Fruit fly (Drosophila melanogaster) whole organism, prepupa: ENCODE data around the gene CG4318.

ENCODE experiments used
- Blimp-1 ChIP-seq: fragments of 200-800 bp; sonication (Bioruptor generic); optimal IDR thresholded peaks from 3 replicates; lab custom pipeline; 2017; ENCODE audit warnings: missing biosample characterization, missing genetic modification characterization, mild to moderate bottlenecking, moderate library complexity, missing genetic modification reagents
- CG10631 ChIP-seq: fragments of 200-800 bp; sonication (Bioruptor generic); optimal IDR thresholded peaks from 2 replicates; lab custom pipeline; 2016; ENCODE audit warnings: missing biosample characterization, missing genetic modification characterization
- CG10669 ChIP-seq: fragments of 200-800 bp; sonication (Bioruptor generic); optimal IDR thresholded peaks from 3 replicates; lab custom pipeline; 2018; ENCODE audit warnings: missing biosample characterization, mild to moderate bottlenecking, missing genetic modification characterization, moderate library complexity
- CG11294 ChIP-seq: fragments of 200-800 bp; sonication (Bioruptor generic); IDR thresholded peaks from 2 replicates; pipeline ENCODE4 v1.3.6; 2022; ENCODE audit warnings: missing biosample characterization, missing genetic modification characterization
- CG11762 ChIP-seq: fragments of 200-800 bp; sonication (Bioruptor generic); optimal IDR thresholded peaks from 3 replicates; lab custom pipeline; 2016; ENCODE audit warnings: missing biosample characterization, missing genetic modification characterization; ENCODE audit not compliant: insufficient read depth
- CG11902 ChIP-seq: fragments of 200-800 bp; sonication (Bioruptor generic); optimal IDR thresholded peaks from 3 replicates; lab custom pipeline; 2016; ENCODE audit warnings: missing biosample characterization, missing genetic modification characterization
- CG15336 ChIP-seq: fragments of 200-800 bp; sonication (Bioruptor generic); IDR thresholded peaks from 2 replicates; pipeline ENCODE4 v1.3.6; 2022; ENCODE audit warnings: missing biosample characterization, missing genetic modification characterization
- CG3032 ChIP-seq: fragments of 200-800 bp; optimal IDR thresholded peaks from 2 replicates; lab custom pipeline; 2019; ENCODE audit warnings: missing biosample characterization, mild to moderate bottlenecking, missing genetic modification characterization, moderate library complexity
- CG31627 ChIP-seq: fragments of 200-800 bp; sonication (Bioruptor generic); optimal IDR thresholded peaks from 3 replicates; lab custom pipeline; 2016; ENCODE audit warnings: missing biosample characterization, missing genetic modification characterization
- CG34406 ChIP-seq: fragments of 200-800 bp; sonication (Bioruptor generic); optimal IDR thresholded peaks from 3 replicates; lab custom pipeline; 2016; ENCODE audit warnings: missing biosample characterization, missing genetic modification characterization
- CG3919 ChIP-seq: fragments of 200-800 bp; sonication (Bioruptor generic); optimal IDR thresholded peaks from 3 replicates; lab custom pipeline; 2016; ENCODE audit warnings: missing biosample characterization, missing genetic modification characterization
- CG4318 ChIP-seq: fragments of 200-800 bp; sonication (Bioruptor generic); optimal IDR thresholded peaks from 3 replicates; lab custom pipeline; 2017; ENCODE audit warnings: missing biosample characterization, mild to moderate bottlenecking, missing genetic modification characterization
- CG6163 ChIP-seq: fragments of 200-800 bp; sonication (Bioruptor generic); IDR thresholded peaks from 3 replicates; pipeline ENCODE4 v1.3.6; 2022; ENCODE audit warnings: missing biosample characterization, missing genetic modification characterization
- CG6276 ChIP-seq: fragments of 200-800 bp; sonication (Bioruptor generic); optimal IDR thresholded peaks from 2 replicates; lab custom pipeline; 2017; ENCODE audit warnings: missing biosample characterization, mild to moderate bottlenecking, missing genetic modification characterization
- CG8119 ChIP-seq: fragments of 200-800 bp; sonication (Bioruptor generic); IDR thresholded peaks from 3 replicates; pipeline ENCODE4 v1.3.6; 2022; ENCODE audit warnings: missing biosample characterization, missing genetic modification characterization
- CG8319 ChIP-seq: fragments of 200-800 bp; sonication (Bioruptor generic); optimal IDR thresholded peaks from 3 replicates; lab custom pipeline; 2016; ENCODE audit warnings: missing biosample characterization, missing genetic modification characterization
- CG8632 ChIP-seq: fragments of 200-800 bp; sonication (Bioruptor generic); optimal IDR thresholded peaks from 3 replicates; lab custom pipeline; 2016; ENCODE audit warnings: missing biosample characterization, missing genetic modification characterization
- Eip75B ChIP-seq: fragments of 200-800 bp; sonication (Bioruptor generic); optimal IDR thresholded peaks from 3 replicates; lab custom pipeline; 2016; ENCODE audit warnings: missing biosample characterization, missing genetic modification characterization
- Eip78C ChIP-seq: fragments of 200-800 bp; sonication (Bioruptor generic); peaks from one replicate; lab custom pipeline; 2016; ENCODE audit warnings: missing biosample characterization, missing genetic modification characterization
- Eip93F ChIP-seq: fragments of 200-800 bp; sonication (Bioruptor generic); optimal IDR thresholded peaks from 2 replicates; lab custom pipeline; 2016; ENCODE audit warnings: missing biosample characterization, mild to moderate bottlenecking, missing genetic modification characterization
- Ets96B ChIP-seq: fragments of 200-800 bp; optimal IDR thresholded peaks from 2 replicates; lab custom pipeline; 2019; ENCODE audit warnings: missing biosample characterization, mild to moderate bottlenecking, missing genetic modification characterization, moderate library complexity
- Gug ChIP-seq: fragments of 200-800 bp; sonication (Bioruptor generic); IDR thresholded peaks from 2 replicates; pipeline ENCODE4 v1.3.6; 2022; ENCODE audit warnings: missing biosample characterization, missing genetic modification characterization
- Hr38 ChIP-seq: sonication (Bioruptor generic); optimal IDR thresholded peaks from 2 replicates; lab custom pipeline; 2016; ENCODE audit warnings: missing biosample characterization, missing genetic modification characterization
- Hr39 ChIP-seq: fragments of 200-800 bp; sonication (Bioruptor generic); optimal IDR thresholded peaks from 2 replicates; lab custom pipeline; 2016; ENCODE audit warnings: missing biosample characterization, missing genetic modification characterization
- Hr4 ChIP-seq: fragments of 200-800 bp; sonication (Bioruptor generic); optimal IDR thresholded peaks from 3 replicates; lab custom pipeline; 2016; ENCODE audit warnings: missing biosample characterization, missing genetic modification characterization
- Met ChIP-seq: fragments of 200-800 bp; sonication (Bioruptor generic); optimal IDR thresholded peaks from 3 replicates; lab custom pipeline; 2016; ENCODE audit warnings: missing biosample characterization, missing genetic modification characterization
- OdsH ChIP-seq: fragments of 200-800 bp; sonication (Bioruptor generic); optimal IDR thresholded peaks from 3 replicates; lab custom pipeline; 2016; ENCODE audit warnings: missing biosample characterization, missing genetic modification characterization
- Sox102F ChIP-seq: fragments of 200-800 bp; sonication (Bioruptor generic); optimal IDR thresholded peaks from 2 replicates; lab custom pipeline; 2016; ENCODE audit warnings: missing biosample characterization, mild to moderate bottlenecking, missing genetic modification characterization
- Sox14 ChIP-seq: fragments of 200-800 bp; sonication (Bioruptor generic); optimal IDR thresholded peaks from 3 replicates; lab custom pipeline; 2016; ENCODE audit warnings: missing biosample characterization, missing genetic modification characterization
- Sox15 ChIP-seq: fragments of 200-800 bp; sonication (Bioruptor generic); optimal IDR thresholded peaks from 3 replicates; lab custom pipeline; 2016; ENCODE audit warnings: missing biosample characterization, missing genetic modification characterization
- acj6 ChIP-seq: fragments of 200-800 bp; sonication (Bioruptor generic); optimal IDR thresholded peaks from 3 replicates; lab custom pipeline; 2016; ENCODE audit warnings: missing biosample characterization, missing genetic modification characterization
- cyc ChIP-seq: fragments of 200-800 bp; sonication (Bioruptor generic); optimal IDR thresholded peaks from 3 replicates; lab custom pipeline; 2016; ENCODE audit warnings: missing biosample characterization, missing genetic modification characterization
- dac ChIP-seq: fragments of 200-800 bp; sonication (Bioruptor generic); optimal IDR thresholded peaks from 2 replicates; lab custom pipeline; 2017; ENCODE audit warnings: missing biosample characterization, mild to moderate bottlenecking, missing genetic modification characterization
- dsx ChIP-seq: fragments of 200-800 bp; optimal IDR thresholded peaks from 3 replicates; lab custom pipeline; 2019; ENCODE audit warnings: missing biosample characterization, mild to moderate bottlenecking, missing genetic modification characterization, moderate library complexity; ENCODE audit not compliant: poor library complexity, severe bottlenecking
- eg ChIP-seq: fragments of 200-800 bp; sonication (Bioruptor generic); IDR thresholded peaks from 3 replicates; pipeline ENCODE4 v1.3.6; 2022; ENCODE audit warnings: missing biosample characterization, missing genetic modification characterization
- esn ChIP-seq: fragments of 200-800 bp; sonication (Bioruptor generic); optimal IDR thresholded peaks from 2 replicates; lab custom pipeline; 2016; ENCODE audit warnings: missing biosample characterization, mild to moderate bottlenecking, missing genetic modification characterization, moderate library complexity
- fd85E ChIP-seq: fragments of 200-800 bp; sonication (Bioruptor generic); optimal IDR thresholded peaks from 3 replicates; lab custom pipeline; 2016; ENCODE audit warnings: missing biosample characterization, missing genetic modification characterization
- fkh ChIP-seq: fragments of 200-800 bp; sonication (Bioruptor generic); optimal IDR thresholded peaks from 3 replicates; lab custom pipeline; 2017; ENCODE audit warnings: missing biosample characterization, mild to moderate bottlenecking, missing genetic modification characterization, moderate library complexity
- net ChIP-seq: fragments of 200-800 bp; sonication (Bioruptor generic); optimal IDR thresholded peaks from 3 replicates; lab custom pipeline; 2016; ENCODE audit warnings: missing biosample characterization, missing genetic modification characterization
- pdm3 ChIP-seq: fragments of 200-800 bp; sonication (Bioruptor generic); optimal IDR thresholded peaks from 3 replicates; lab custom pipeline; 2016; ENCODE audit warnings: missing biosample characterization, missing genetic modification characterization
- salr ChIP-seq, 2 experiments: fragments of 200-800 bp; sonication (Bioruptor generic); optimal IDR thresholded peaks; 3 replicates each; lab custom pipeline; 2016 to 2018; ENCODE audit warnings: missing biosample characterization in 2 of 2, missing genetic modification characterization in 2 of 2, mild to moderate bottlenecking in 1 of 2
- spab ChIP-seq: fragments of 200-800 bp; sonication (Bioruptor generic); optimal IDR thresholded peaks from 2 replicates; lab custom pipeline; 2017; ENCODE audit warnings: missing biosample characterization, mild to moderate bottlenecking, missing genetic modification characterization, missing genetic modification reagents
- topi ChIP-seq: fragments of 200-800 bp; sonication (Bioruptor generic); optimal IDR thresholded peaks from 3 replicates; lab custom pipeline; 2016; ENCODE audit warnings: missing biosample characterization, missing genetic modification characterization

CG4318 gene

dm6 chrX:13135702-13136101 lies 19.0 kb downstream of the CG4318 start (continued):
- TF ChIP-seq Hr4 (GFP tag; lab: Kevin White, UChicago): peak; percentile 77
- TF ChIP-seq cyc: peak; percentile 53
- TF ChIP-seq CG15336 (GFP tag; lab: Robert Waterston, UW): peak; percentile 77
- TF ChIP-seq CG34406 (GFP tag; lab: Kevin White, UChicago): peak; percentile 65
- TF ChIP-seq CG10631 (GFP tag; lab: Kevin White, UChicago): no peak
- no peak for TF ChIP-seq CG11902 (GFP tag; lab: Kevin White, UChicago)
- TF ChIP-seq Eip78C (GFP tag; lab: Kevin White, UChicago): peak; percentile 86
- TF ChIP-seq Sox102F: peak; percentile 36
- TF ChIP-seq salr (GFP tag; optimal IDR thresholded peaks at IDR 0.05; lab: Kevin White, UChicago): peak in 1 of 2 experiments; percentile 25
- peak; percentile 43 for TF ChIP-seq CG8319 (GFP tag; lab: Kevin White, UChicago)
- peak; percentile 56 for TF ChIP-seq Met
- peak; percentile 50 for TF ChIP-seq CG8632 (GFP tag; lab: Kevin White, UChicago)
- TF ChIP-seq Gug: no peak; the same call in 1 of the 2 replicates
- TF ChIP-seq spab (GFP tag; lab: Kevin White, UChicago): no peak
- TF ChIP-seq fkh (GFP tag; lab: Kevin White, UChicago): no peak
- no peak for TF ChIP-seq Ets96B (tag; lab: Kevin White, UChicago)
- TF ChIP-seq, all 60 proteins: peak for 39

- TF ChIP-seq CG11294 (GFP tag; lab: Robert Waterston, UW) (no peak), CG8119 (GFP tag; lab: Robert Waterston, UW) (no peak), Hr4 (GFP tag; lab: Kevin White, UChicago) (no peak), esn (GFP tag; lab: Kevin White, UChicago) (no peak), CG10631 (GFP tag; lab: Kevin White, UChicago) (no peak), dsx (GFP tag; lab: Kevin White, UChicago) (no peak), CG3032 (no peak), salr (GFP tag; optimal IDR thresholded peaks at IDR 0.05; lab: Kevin White, UChicago) (no peak), CG8319 (GFP tag; lab: Kevin White, UChicago) (no peak), CG6163 (GFP tag; lab: Robert Waterston, UW) (no peak), Ets96B (tag; lab: Kevin White, UChicago) (no peak)
Measured at dm6 chrX:13134811-13135210, 19.9 kb downstream of the CG4318 start.

dm6 chrX:13131063-13131773 lies 23.5 kb downstream of the CG4318 start:
- TF ChIP-seq acj6 (GFP tag; lab: Kevin White, UChicago): peak; percentile 98
- peak; percentile 99 for TF ChIP-seq CG4318 (GFP tag; lab: Kevin White, UChicago)
- TF ChIP-seq Hr38 (GFP tag; lab: Kevin White, UChicago): peak; percentile 97
- TF ChIP-seq Hr39 (GFP tag; lab: Kevin White, UChicago): peak; percentile 99
- peak; percentile 99 for TF ChIP-seq Met
- TF ChIP-seq dsx (GFP tag; lab: Kevin White, UChicago): peak; percentile 86
- TF ChIP-seq Eip75B (GFP tag; lab: Kevin White, UChicago): peak; percentile 97
- TF ChIP-seq Sox14: peak; percentile 99
- peak; percentile 99 for TF ChIP-seq OdsH (GFP tag; lab: Kevin White, UChicago)
- TF ChIP-seq CG8632 (GFP tag; lab: Kevin White, UChicago): peak; percentile 94
- TF ChIP-seq net (GFP tag; lab: Kevin White, UChicago): peak; percentile 98
- peak; percentile 99 for TF ChIP-seq CG31627 (GFP tag; lab: Kevin White, UChicago)
- TF ChIP-seq CG10631 (GFP tag; lab: Kevin White, UChicago): peak; percentile 98
- peak; percentile 99 for TF ChIP-seq esn (GFP tag; lab: Kevin White, UChicago)
- peak; percentile 99 for TF ChIP-seq CG11294 (GFP tag; lab: Robert Waterston, UW)
- TF ChIP-seq CG11762 (GFP tag; lab: Kevin White, UChicago): peak; percentile 96
- TF ChIP-seq Sox15: peak; percentile 96
- peak; percentile 88 for TF ChIP-seq spab (GFP tag; lab: Kevin White, UChicago)
- peak; percentile 94 for TF ChIP-seq fd85E
- TF ChIP-seq CG3919 (GFP tag; lab: Kevin White, UChicago): peak; percentile 99
- peak; percentile 99 for TF ChIP-seq dac
- peak; percentile 95 for TF ChIP-seq Eip93F (GFP tag; lab: Kevin White, UChicago)
- TF ChIP-seq Hr4 (GFP tag; lab: Kevin White, UChicago): peak; percentile 99
- peak; percentile 99 for TF ChIP-seq CG6163 (GFP tag; lab: Robert Waterston, UW)
- TF ChIP-seq CG10669: peak; percentile 90
- peak; percentile 97 for TF ChIP-seq fkh (GFP tag; lab: Kevin White, UChicago)
- TF ChIP-seq topi: peak; percentile 98
- peak; percentile 99 for TF ChIP-seq cyc
- TF ChIP-seq Eip78C (GFP tag; lab: Kevin White, UChicago): peak; percentile 99
- TF ChIP-seq CG6276 (GFP tag; lab: Kevin White, UChicago): peak; percentile 99
- peak; percentile 94 for TF ChIP-seq Blimp-1 (GFP tag; lab: Kevin White, UChicago)
- TF ChIP-seq eg (GFP tag; lab: Robert Waterston, UW): peak; percentile 100
- peak; percentile 99 for TF ChIP-seq pdm3 (GFP tag; lab: Kevin White, UChicago)
- peak; percentile 99 for TF ChIP-seq CG8119 (GFP tag; lab: Robert Waterston, UW)
